Fruit fly (Drosophila melanogaster) whole organism, embryonic: ENCODE measurements around the gene CG15818.

ENCODE experiments used
- Atf6 ChIP-seq: fragments of 200-800 bp; sonication (Bioruptor generic); IDR thresholded peaks from 2 replicates; pipeline ENCODE4 v1.3.6; 2022; ENCODE audit warnings: missing biosample characterization, missing genetic modification characterization
- Awh ChIP-seq: fragments of 200-800 bp; sonication (Bioruptor generic); IDR thresholded peaks from 2 replicates; pipeline ENCODE4, ENCODE4 v1.3.6; 2022; ENCODE audit warnings: missing biosample characterization, missing genetic modification characterization
- B-H2 ChIP-seq: fragments of 200-800 bp; sonication (Bioruptor generic); optimal IDR thresholded peaks from 2 replicates; lab custom pipeline; 2018; ENCODE audit warnings: missing biosample characterization, mild to moderate bottlenecking, missing genetic modification characterization
- Blimp-1 ChIP-seq: fragments of 200-800 bp; sonication (Bioruptor generic); optimal IDR thresholded peaks from 3 replicates; lab custom pipeline; 2018; ENCODE audit warnings: missing biosample characterization, missing genetic modification characterization, mild to moderate bottlenecking, moderate library complexity, missing genetic modification reagents
- CG10274 ChIP-seq: fragments of 200-800 bp; sonication (Bioruptor generic); optimal IDR thresholded peaks from 3 replicates; lab custom pipeline; 2017; ENCODE audit warnings: missing biosample characterization, mild to moderate bottlenecking, missing genetic modification characterization
- CG10366 ChIP-seq: fragments of 200-800 bp; sonication (Bioruptor generic); IDR thresholded peaks from 2 replicates; pipeline ENCODE4 v1.3.6; 2022; ENCODE audit warnings: missing biosample characterization, missing genetic modification characterization
- CG10431 ChIP-seq: fragments of 200-800 bp; sonication (Bioruptor generic); optimal IDR thresholded peaks from 3 replicates; lab custom pipeline; 2018; ENCODE audit warnings: missing biosample characterization, mild to moderate bottlenecking, missing genetic modification characterization
- CG11247 ChIP-seq: fragments of 200-800 bp; sonication (Bioruptor generic); IDR thresholded peaks from 2 replicates; pipeline ENCODE4 v1.3.6; 2022; ENCODE audit warnings: missing biosample characterization, missing genetic modification characterization
- CG11695 ChIP-seq: fragments of 200-800 bp; sonication (Bioruptor generic); IDR thresholded peaks from 3 replicates; pipeline ENCODE4 v1.3.6; 2022; ENCODE audit warnings: missing biosample characterization, missing genetic modification characterization
- CG1602 ChIP-seq: fragments of 200-800 bp; sonication (Bioruptor generic); optimal IDR thresholded peaks from 3 replicates; lab custom pipeline; 2016; ENCODE audit warnings: missing biosample characterization, missing genetic modification characterization
- CG1603 ChIP-seq: fragments of 200-800 bp; sonication (Bioruptor generic); optimal IDR thresholded peaks from 2 replicates; lab custom pipeline; 2019; ENCODE audit warnings: missing biosample characterization, mild to moderate bottlenecking, missing genetic modification characterization, moderate library complexity
- CG17612 ChIP-seq: fragments of 200-800 bp; sonication (Bioruptor generic); IDR thresholded peaks from 2 replicates; pipeline ENCODE4 v1.3.6; 2022; ENCODE audit warnings: missing biosample characterization, missing genetic modification characterization
- CG2889 ChIP-seq: fragments of 200-800 bp; sonication (Bioruptor generic); IDR thresholded peaks from 3 replicates; pipeline ENCODE4 v1.3.6; 2022; ENCODE audit warnings: missing biosample characterization, missing genetic modification characterization
- CG3726 ChIP-seq: fragments of 200-800 bp; sonication (Bioruptor generic); IDR thresholded peaks from 3 replicates; pipeline ENCODE4, ENCODE4 v1.3.6; 2022; ENCODE audit warnings: missing biosample characterization, missing genetic modification characterization
- CG42726 ChIP-seq: fragments of 200-800 bp; sonication (Bioruptor generic); IDR thresholded peaks from 2 replicates; pipeline ENCODE4 v1.3.6; 2022; ENCODE audit warnings: missing biosample characterization, missing genetic modification characterization; ENCODE audit not compliant: partially characterized antibody
- CG4424 ChIP-seq: fragments of 200-800 bp; sonication (Bioruptor generic); optimal IDR thresholded peaks from 3 replicates; lab custom pipeline; 2016; ENCODE audit warnings: missing biosample characterization, missing genetic modification characterization
- CG6272 ChIP-seq: fragments of 200-800 bp; sonication (Bioruptor generic); IDR thresholded peaks from 2 replicates; pipeline ENCODE4 v1.3.6; 2022; ENCODE audit warnings: missing biosample characterization, missing genetic modification characterization
- CG6854 ChIP-seq: fragments of 200-800 bp; sonication (Bioruptor generic); optimal IDR thresholded peaks from 3 replicates; lab custom pipeline; 2017; ENCODE audit warnings: missing biosample characterization, mild to moderate bottlenecking, missing genetic modification characterization
- CG7928 ChIP-seq: fragments of 200-800 bp; sonication (Bioruptor generic); optimal IDR thresholded peaks from 2 replicates; lab custom pipeline; 2017; ENCODE audit warnings: missing biosample characterization, mild to moderate bottlenecking, missing genetic modification characterization
- CG7987 ChIP-seq: fragments of 200-800 bp; sonication (Bioruptor generic); optimal IDR thresholded peaks from 2 replicates; lab custom pipeline; 2018; ENCODE audit warnings: missing biosample characterization, mild to moderate bottlenecking, missing genetic modification characterization, moderate library complexity
- CG9817 ChIP-seq: fragments of 200-800 bp; sonication (Bioruptor generic); optimal IDR thresholded peaks from 2 replicates; lab custom pipeline; 2018; ENCODE audit warnings: missing biosample characterization, mild to moderate bottlenecking, missing genetic modification characterization, moderate library complexity
- CG9932 ChIP-seq: fragments of 200-800 bp; sonication (Bioruptor generic); IDR thresholded peaks from 2 replicates; pipeline ENCODE4 v1.3.6; 2022; ENCODE audit warnings: missing biosample characterization, missing genetic modification characterization
- Dfd ChIP-seq, 2 experiments: fragments of >200 bp; optimal IDR thresholded peaks; 2 replicates each; lab custom pipeline; 2017; ENCODE audit warnings: missing biosample characterization in 2 of 2, missing genetic modification characterization in 2 of 2
- Fer2 ChIP-seq: fragments of 200-800 bp; sonication (Bioruptor generic); optimal IDR thresholded peaks from 2 replicates; lab custom pipeline; 2018; ENCODE audit warnings: missing biosample characterization, mild to moderate bottlenecking, missing genetic modification characterization, moderate library complexity
- HHEX ChIP-seq: fragments of 200-800 bp; sonication (Bioruptor generic); optimal IDR thresholded peaks from 3 replicates; lab custom pipeline; 2017; ENCODE audit warnings: missing biosample characterization, mild to moderate bottlenecking, missing genetic modification characterization, missing genetic modification reagents
- Lhr ChIP-seq: fragments of 200-800 bp; sonication (Bioruptor generic); optimal IDR thresholded peaks from 3 replicates; lab custom pipeline; 2017; ENCODE audit warnings: mild to moderate bottlenecking, missing biosample characterization, missing genetic modification reagents, missing genetic modification characterization
- Ptx1 ChIP-seq: fragments of 200-800 bp; sonication (Bioruptor generic); IDR thresholded peaks from 2 replicates; pipeline ENCODE4 v1.3.6; 2022; ENCODE audit warnings: missing biosample characterization, missing genetic modification characterization
- Xbp1 ChIP-seq: fragments of 200-800 bp; sonication (Bioruptor generic); optimal IDR thresholded peaks from 3 replicates; lab custom pipeline; 2016; ENCODE audit warnings: missing biosample characterization, mild to moderate bottlenecking, missing genetic modification characterization
- ase ChIP-seq: fragments of 200-800 bp; sonication (Bioruptor generic); IDR thresholded peaks from 3 replicates; pipeline ENCODE4 v1.3.6; 2022; ENCODE audit warnings: missing biosample characterization, missing genetic modification characterization
- bsh ChIP-seq, 2 experiments: fragments of 200-800 bp; sonication (Bioruptor generic); optimal IDR thresholded peaks; 2 replicates each; lab custom pipeline; 2017 to 2018; ENCODE audit warnings: mild to moderate bottlenecking in 2 of 2, missing biosample characterization in 2 of 2, missing genetic modification characterization in 2 of 2, moderate library complexity in 1 of 2
- cg ChIP-seq: fragments of 200-800 bp; sonication (Bioruptor generic); optimal IDR thresholded peaks from 3 replicates; lab custom pipeline; 2019; ENCODE audit warnings: missing biosample characterization, mild to moderate bottlenecking, missing genetic modification characterization, moderate library complexity
- crp ChIP-seq, 2 experiments: fragments of 200-800 bp; sonication (Bioruptor generic); optimal IDR thresholded peaks; 2 replicates in 1 of 2; 3 replicates in 1 of 2; lab custom pipeline; 2017; ENCODE audit warnings: missing biosample characterization in 2 of 2, missing genetic modification characterization in 2 of 2, mild to moderate bottlenecking in 1 of 2, moderate library complexity in 1 of 2
- fru ChIP-seq: fragments of >200 bp; optimal IDR thresholded peaks from 2 replicates; lab custom pipeline; 2017
- gt ChIP-seq: fragments of 200-800 bp; sonication (Bioruptor generic); IDR thresholded peaks from 2 replicates; pipeline ENCODE4 v1.3.6; 2022; ENCODE audit warnings: missing biosample characterization, missing genetic modification characterization
- kni ChIP-seq: fragments of 200-800 bp; sonication (Bioruptor generic); optimal IDR thresholded peaks from 3 replicates; lab custom pipeline; 2017; ENCODE audit warnings: mild to moderate bottlenecking, missing biosample characterization, missing genetic modification reagents, missing genetic modification characterization
- knrl ChIP-seq: fragments of 200-800 bp; sonication (Bioruptor generic); IDR thresholded peaks from 3 replicates; pipeline ENCODE4 v1.3.6; 2022; ENCODE audit warnings: missing biosample characterization, missing genetic modification characterization; ENCODE audit not compliant: partially characterized antibody
- lola ChIP-seq, 3 experiments: fragments of >200 bp in 2 of 3; fragments of 200-800 bp in 1 of 3; sonication (Bioruptor generic) in 1 of 3; optimal IDR thresholded peaks; 2 replicates each; lab custom pipeline; 2017 to 2019; ENCODE audit warnings: missing biosample characterization in 3 of 3, missing genetic modification characterization in 3 of 3, mild to moderate bottlenecking in 1 of 3, moderate library complexity in 1 of 3
- p53 ChIP-seq: fragments of 200-800 bp; sonication (Bioruptor generic); optimal IDR thresholded peaks from 2 replicates; lab custom pipeline; 2016; ENCODE audit warnings: missing biosample characterization, missing genetic modification characterization
- psq ChIP-seq: fragments of 200-800 bp; sonication (Bioruptor generic); optimal IDR thresholded peaks from 2 replicates; lab custom pipeline; 2017; ENCODE audit warnings: missing biosample characterization, missing genetic modification characterization
- ro ChIP-seq: fragments of 200-800 bp; sonication (Bioruptor generic); IDR thresholded peaks from 2 replicates; pipeline ENCODE4 v1.3.6; 2022; ENCODE audit warnings: missing biosample characterization, missing genetic modification characterization
- run ChIP-seq: fragments of 200-800 bp; sonication (Bioruptor generic); optimal IDR thresholded peaks from 3 replicates; lab custom pipeline; 2018; ENCODE audit warnings: missing biosample characterization, mild to moderate bottlenecking, missing genetic modification characterization
- sim ChIP-seq: fragments of 200-800 bp; sonication (Bioruptor generic); IDR thresholded peaks from 2 replicates; pipeline ENCODE4 v1.3.6; 2022; ENCODE audit warnings: missing biosample characterization, missing genetic modification characterization
- sqz ChIP-seq: fragments of 200-800 bp; sonication (Bioruptor generic); optimal IDR thresholded peaks from 3 replicates; lab custom pipeline; 2018; ENCODE audit warnings: missing biosample characterization, mild to moderate bottlenecking, missing genetic modification characterization
- ssp ChIP-seq: fragments of 200-800 bp; sonication (Bioruptor generic); IDR thresholded peaks from 2 replicates; pipeline ENCODE4 v1.3.6; 2022; ENCODE audit warnings: missing biosample characterization, missing genetic modification characterization
- stwl ChIP-seq: fragments of 200-800 bp; sonication (Bioruptor generic); optimal IDR thresholded peaks from 3 replicates; lab custom pipeline; 2018; ENCODE audit warnings: missing biosample characterization, mild to moderate bottlenecking, missing genetic modification characterization, moderate library complexity
- unpg ChIP-seq: fragments of 200-800 bp; sonication (Bioruptor generic); optimal IDR thresholded peaks from 3 replicates; lab custom pipeline; 2018; ENCODE audit warnings: missing biosample characterization, mild to moderate bottlenecking, missing genetic modification characterization, moderate library complexity
- vfl ChIP-seq: fragments of 200-800 bp; sonication (Bioruptor generic); optimal IDR thresholded peaks from 2 replicates; lab custom pipeline; 2016; ENCODE audit warnings: missing biosample characterization, missing genetic modification characterization
- z ChIP-seq: fragments of 200-800 bp; sonication (Bioruptor generic); IDR thresholded peaks from 3 replicates; pipeline ENCODE4 v1.3.6; 2022; ENCODE audit warnings: missing biosample characterization, missing genetic modification characterization
- zfh1 ChIP-seq: fragments of 200-800 bp; sonication (Bioruptor generic); IDR thresholded peaks from 3 replicates; pipeline ENCODE4 v1.3.6; 2022; ENCODE audit warnings: missing biosample characterization, missing genetic modification characterization

Gene CG15818

DNA sequence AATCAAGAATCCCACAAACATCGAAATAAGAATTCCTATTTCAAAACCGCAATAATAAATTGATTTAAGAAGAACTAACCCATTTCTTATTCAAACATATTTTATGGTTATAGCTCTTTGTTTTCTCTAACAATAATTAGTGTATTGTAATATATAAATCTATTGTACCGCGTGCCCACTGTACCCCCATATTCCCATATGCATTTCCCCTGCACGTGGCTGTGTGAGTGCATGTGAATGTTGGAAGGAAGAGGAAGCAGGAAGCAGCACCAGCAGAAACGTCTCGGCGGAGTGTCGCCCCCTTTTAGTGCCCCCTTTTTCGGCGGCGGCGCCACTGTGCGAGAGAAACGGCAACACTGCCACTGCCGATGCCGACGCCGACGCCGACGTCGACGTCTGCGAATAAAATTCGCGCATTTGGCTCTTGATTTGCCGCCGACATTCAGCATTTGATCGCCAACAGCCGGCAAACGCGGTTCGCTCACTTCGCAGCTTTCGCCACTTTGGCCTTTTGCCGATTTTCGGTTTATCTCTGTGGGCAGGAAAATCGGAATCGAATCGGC, 12.7 kb downstream of the CG15818 start (continued):
- no peak for TF ChIP-seq CG9817 (tag; lab: Kevin White, UChicago)
- peak; percentile 31; the same call in 1 of the 3 replicates for TF ChIP-seq CG2889
- no peak for TF ChIP-seq CG10274 (GFP tag; lab: Kevin White, UChicago)
- 0 out of 2 replicates have a peak, but pooled peaks have one; percentile 26 for TF ChIP-seq Atf6 (GFP tag; lab: Robert Waterston, UW)
- TF ChIP-seq p53 (GFP tag; lab: Kevin White, UChicago): no peak
- TF ChIP-seq kni (GFP tag; lab: Kevin White, UChicago): peak; percentile 38
- TF ChIP-seq Lhr: no peak
- TF ChIP-seq Fer2: no peak
- peak; percentile 10 for TF ChIP-seq unpg (GFP tag; lab: Kevin White, UChicago)
- no peak for TF ChIP-seq sqz (GFP tag; lab: Kevin White, UChicago)
- no peak for TF ChIP-seq CG1602
- TF ChIP-seq fru (lab: Kevin White, UChicago): no peak
- TF ChIP-seq CG6272 (GFP tag; lab: Robert Waterston, UW): no peak; the same call in 1 of the 2 replicates
- peak; percentile 44 for TF ChIP-seq CG7987 (GFP tag; lab: Kevin White, UChicago)
- TF ChIP-seq vfl (GFP tag; lab: Kevin White, UChicago): peak; percentile 25
- TF ChIP-seq CG17612 (GFP tag; lab: Robert Waterston, UW): no peak
- no peak for TF ChIP-seq cg (GFP tag; lab: Kevin White, UChicago)
- TF ChIP-seq z (GFP tag; lab: Robert Waterston, UW): no peak
- TF ChIP-seq Dfd (GFP tag; optimal IDR thresholded peaks at IDR 0.05; lab: Kevin White, UChicago): no peak
- no peak for TF ChIP-seq CG3726
- peak; percentile 45 for TF ChIP-seq Blimp-1 (GFP tag; lab: Kevin White, UChicago)
- no peak for TF ChIP-seq CG11247
- no peak; the same call in 1 of the 2 replicates for TF ChIP-seq ssp (GFP tag; lab: Robert Waterston, UW)
- peak; percentile 32 for TF ChIP-seq Xbp1 (GFP tag; lab: Kevin White, UChicago)
- no peak for TF ChIP-seq CG10431 (GFP tag; lab: Kevin White, UChicago)
- TF ChIP-seq CG11695 (GFP tag; lab: Robert Waterston, UW): 0 out of 3 replicates have a peak, but pooled peaks have one; percentile 14
- TF ChIP-seq gt: no peak
- no peak for TF ChIP-seq CG7928 (GFP tag; lab: Kevin White, UChicago)
- no peak for TF ChIP-seq psq (GFP tag; lab: Kevin White, UChicago)
- no peak for TF ChIP-seq CG6854 (GFP tag; lab: Kevin White, UChicago)
- TF ChIP-seq HHEX (GFP tag; lab: Kevin White, UChicago): peak; percentile 17
- no peak for TF ChIP-seq knrl (GFP tag; lab: Robert Waterston, UW)
- 0 out of 2 replicates have a peak, but pooled peaks have one; percentile 39 for TF ChIP-seq Awh (GFP tag; lab: Robert Waterston, UW)
- peak; percentile 34 for TF ChIP-seq CG1603 (tag; lab: Kevin White, UChicago)
- TF ChIP-seq Ptx1: peak; percentile 36; the same call in 1 of the 2 replicates
- peak in 1 of 2 experiments; percentile 41 for TF ChIP-seq bsh (GFP tag; optimal IDR thresholded peaks at IDR 0.05; lab: Kevin White, UChicago)
- TF ChIP-seq sim (GFP tag; lab: Robert Waterston, UW): no peak
- TF ChIP-seq CG42726: 0 out of 2 replicates have a peak, but pooled peaks have one; percentile 28
- TF ChIP-seq lola (GFP tag; optimal IDR thresholded peaks at IDR 0.05; lab: Kevin White, UChicago): no peak
- TF ChIP-seq stwl (tag; lab: Kevin White, UChicago): peak; percentile 32
- no peak for TF ChIP-seq ro
- TF ChIP-seq zfh1 (GFP tag; lab: Robert Waterston, UW): peak; percentile 61; the same call in 1 of the 3 replicates
- peak; percentile 12; the same call in 1 of the 2 replicates for TF ChIP-seq CG10366
- TF ChIP-seq CG4424 (GFP tag; lab: Kevin White, UChicago): peak; percentile 10
- TF ChIP-seq ase (GFP tag; lab: Robert Waterston, UW): 0 out of 3 replicates have a peak, but pooled peaks have one; percentile 37
- TF ChIP-seq CG9932 (GFP tag; lab: Robert Waterston, UW): peak; percentile 72
- TF ChIP-seq B-H2 (GFP tag; lab: Kevin White, UChicago): peak; percentile 56
- no peak for TF ChIP-seq crp (GFP tag; optimal IDR thresholded peaks at IDR 0.05; lab: Kevin White, UChicago)
- no peak for TF ChIP-seq run (tag; lab: Kevin White, UChicago)
